Fruit fly (Drosophila melanogaster) whole organism, embryonic: ENCODE data around the gene Sf3b3.

Source experiments
- Adf1 ChIP-seq: fragments of 200-800 bp; sonication (Bioruptor generic); IDR thresholded peaks from 2 replicates; pipeline ENCODE4 v1.3.6; 2022; ENCODE audit warnings: missing biosample characterization, missing genetic modification characterization
- Asciz ChIP-seq: fragments of 200-800 bp; sonication (Bioruptor generic); optimal IDR thresholded peaks from 2 replicates; lab custom pipeline; 2017; ENCODE audit warnings: missing biosample characterization, mild to moderate bottlenecking, missing genetic modification characterization, missing genetic modification reagents
- BEAF-32 ChIP-seq: fragments of 200-800 bp; sonication (Bioruptor generic); optimal IDR thresholded peaks from 3 replicates; lab custom pipeline; 2017; ENCODE audit warnings: missing biosample characterization, missing genetic modification characterization, mild to moderate bottlenecking, moderate library complexity, missing genetic modification reagents
- C15 ChIP-seq: fragments of 200-800 bp; sonication (Bioruptor generic); IDR thresholded peaks from 3 replicates; pipeline ENCODE4 v1.3.6; 2022; ENCODE audit warnings: missing biosample characterization, missing genetic modification characterization
- CG10209 ChIP-seq: fragments of 200-800 bp; sonication (Bioruptor generic); optimal IDR thresholded peaks from 3 replicates; lab custom pipeline; 2017; ENCODE audit warnings: missing biosample characterization, mild to moderate bottlenecking, missing genetic modification characterization, missing genetic modification reagents
- CG10274 ChIP-seq: fragments of 200-800 bp; sonication (Bioruptor generic); optimal IDR thresholded peaks from 3 replicates; lab custom pipeline; 2017; ENCODE audit warnings: missing biosample characterization, mild to moderate bottlenecking, missing genetic modification characterization
- CG10321 ChIP-seq: fragments of 200-800 bp; sonication (Bioruptor generic); IDR thresholded peaks from 2 replicates; pipeline ENCODE4 v1.3.6; 2022; ENCODE audit warnings: missing biosample characterization, missing genetic modification characterization
- CG12236 ChIP-seq: fragments of 200-800 bp; sonication (Bioruptor generic); optimal IDR thresholded peaks from 2 replicates; lab custom pipeline; 2016; ENCODE audit warnings: missing biosample characterization, missing genetic modification characterization
- CG13287 ChIP-seq: fragments of 200-800 bp; sonication (Bioruptor generic); IDR thresholded peaks from 2 replicates; pipeline ENCODE4 v1.3.6; 2022; ENCODE audit warnings: missing biosample characterization, missing genetic modification characterization; ENCODE audit not compliant: partially characterized antibody
- CG15011 ChIP-seq: fragments of 200-800 bp; sonication (Bioruptor generic); optimal IDR thresholded peaks from 3 replicates; lab custom pipeline; 2018; ENCODE audit warnings: missing biosample characterization, mild to moderate bottlenecking, missing genetic modification characterization
- CG1603 ChIP-seq: fragments of 200-800 bp; sonication (Bioruptor generic); optimal IDR thresholded peaks from 2 replicates; lab custom pipeline; 2019; ENCODE audit warnings: missing biosample characterization, mild to moderate bottlenecking, missing genetic modification characterization, moderate library complexity
- CG17328 ChIP-seq: fragments of 200-800 bp; sonication (Bioruptor generic); IDR thresholded peaks from 2 replicates; pipeline ENCODE4 v1.3.6; 2022; ENCODE audit warnings: missing biosample characterization, missing genetic modification characterization
- CG3281 ChIP-seq: fragments of 200-800 bp; sonication (Bioruptor generic); optimal IDR thresholded peaks from 3 replicates; lab custom pipeline; 2017; ENCODE audit warnings: missing biosample characterization, mild to moderate bottlenecking, missing genetic modification characterization
- CG34224 ChIP-seq: fragments of 200-800 bp; sonication (Bioruptor generic); IDR thresholded peaks from 3 replicates; pipeline ENCODE4 v1.3.6; 2022; ENCODE audit warnings: missing biosample characterization, missing genetic modification characterization; ENCODE audit not compliant: partially characterized antibody
- CG5180 ChIP-seq: fragments of 200-800 bp; sonication (Bioruptor generic); optimal IDR thresholded peaks from 3 replicates; lab custom pipeline; 2017; ENCODE audit warnings: missing biosample characterization, missing genetic modification characterization, mild to moderate bottlenecking, moderate library complexity, missing genetic modification reagents
- CG6654 ChIP-seq: fragments of 200-800 bp; sonication (Bioruptor generic); optimal IDR thresholded peaks from 2 replicates; lab custom pipeline; 2017; ENCODE audit warnings: missing biosample characterization, mild to moderate bottlenecking, missing genetic modification characterization
- CG6765 ChIP-seq: fragments of 200-800 bp; sonication (Bioruptor generic); optimal IDR thresholded peaks from 3 replicates; lab custom pipeline; 2017; ENCODE audit warnings: missing biosample characterization, mild to moderate bottlenecking, missing genetic modification characterization
- CG7963 ChIP-seq: fragments of 200-800 bp; sonication (Bioruptor generic); IDR thresholded peaks from 3 replicates; pipeline ENCODE4 v1.3.6; 2022; ENCODE audit warnings: missing biosample characterization, missing genetic modification characterization; ENCODE audit not compliant: partially characterized antibody
- CG7987 ChIP-seq: fragments of 200-800 bp; sonication (Bioruptor generic); optimal IDR thresholded peaks from 2 replicates; lab custom pipeline; 2018; ENCODE audit warnings: missing biosample characterization, mild to moderate bottlenecking, missing genetic modification characterization, moderate library complexity
- CG8765 ChIP-seq: fragments of 200-800 bp; sonication (Bioruptor generic); IDR thresholded peaks from 2 replicates; pipeline ENCODE4 v1.3.6; 2022; ENCODE audit warnings: missing biosample characterization, missing genetic modification characterization
- CG9215 ChIP-seq: fragments of 200-800 bp; sonication (Bioruptor generic); IDR thresholded peaks from 2 replicates; pipeline ENCODE4 v1.3.6; 2022; ENCODE audit warnings: missing biosample characterization, missing genetic modification characterization
- CG9609 ChIP-seq: fragments of 200-800 bp; sonication (Bioruptor generic); optimal IDR thresholded peaks from 3 replicates; lab custom pipeline; 2016; ENCODE audit warnings: missing biosample characterization, missing genetic modification characterization
- CG9932 ChIP-seq: fragments of 200-800 bp; sonication (Bioruptor generic); IDR thresholded peaks from 2 replicates; pipeline ENCODE4 v1.3.6; 2022; ENCODE audit warnings: missing biosample characterization, missing genetic modification characterization
- CHES-1-like ChIP-seq: fragments of 200-800 bp; sonication (Bioruptor generic); optimal IDR thresholded peaks from 2 replicates; lab custom pipeline; 2016; ENCODE audit warnings: missing biosample characterization, missing genetic modification characterization
- E2f2 ChIP-seq: fragments of 200-800 bp; sonication (Bioruptor generic); IDR thresholded peaks from 2 replicates; pipeline ENCODE4 v1.3.6; 2022; ENCODE audit warnings: missing biosample characterization, missing genetic modification characterization
- HLH4C ChIP-seq: fragments of 200-800 bp; sonication (Bioruptor generic); IDR thresholded peaks from 3 replicates; pipeline ENCODE4 v1.3.6; 2022; ENCODE audit warnings: missing biosample characterization, missing genetic modification characterization; ENCODE audit not compliant: partially characterized antibody
- Hand ChIP-seq: fragments of 200-800 bp; sonication (Bioruptor generic); optimal IDR thresholded peaks from 2 replicates; lab custom pipeline; 2017; ENCODE audit warnings: mild to moderate bottlenecking, missing biosample characterization, missing genetic modification reagents, missing genetic modification characterization
- Hr39 ChIP-seq: fragments of >200 bp; optimal IDR thresholded peaks from 2 replicates; lab custom pipeline; 2017
- MESR4 ChIP-seq: fragments of 200-800 bp; sonication (Bioruptor generic); optimal IDR thresholded peaks from 2 replicates; lab custom pipeline; 2018; ENCODE audit warnings: missing biosample characterization, mild to moderate bottlenecking, missing genetic modification characterization, moderate library complexity
- Meics ChIP-seq: fragments of 200-800 bp; sonication (Bioruptor generic); optimal IDR thresholded peaks from 2 replicates; lab custom pipeline; 2017; ENCODE audit warnings: missing biosample characterization, mild to moderate bottlenecking, missing genetic modification characterization
- Opbp ChIP-seq: fragments of 200-800 bp; sonication (Bioruptor generic); IDR thresholded peaks from 3 replicates; pipeline ENCODE4 v1.3.6; 2022; ENCODE audit warnings: missing biosample characterization, missing genetic modification characterization; ENCODE audit not compliant: partially characterized antibody
- Six4 ChIP-seq: fragments of 200-800 bp; sonication (Bioruptor generic); optimal IDR thresholded peaks from 2 replicates; lab custom pipeline; 2016; ENCODE audit warnings: missing biosample characterization, missing genetic modification characterization
- Tbp ChIP-seq: fragments of >200 bp; optimal IDR thresholded peaks from 2 replicates; lab custom pipeline; 2018; ENCODE audit warnings: missing biosample characterization, missing genetic modification characterization
- Xrp1 ChIP-seq: fragments of 200-800 bp; sonication (Bioruptor generic); IDR thresholded peaks from 2 replicates; pipeline ENCODE4 v1.3.6; 2022; ENCODE audit warnings: missing biosample characterization, missing genetic modification characterization
- chinmo ChIP-seq: fragments of 200-800 bp; sonication (Bioruptor generic); IDR thresholded peaks from 4 replicates; pipeline ENCODE4 v1.3.6; 2022; ENCODE audit warnings: missing biosample characterization, missing genetic modification characterization; ENCODE audit not compliant: partially characterized antibody
- dmrt11E ChIP-seq: fragments of 200-800 bp; sonication (Bioruptor generic); optimal IDR thresholded peaks from 3 replicates; lab custom pipeline; 2018; ENCODE audit warnings: missing biosample characterization, mild to moderate bottlenecking, missing genetic modification characterization, moderate library complexity
- dmrt99B ChIP-seq: fragments of 200-800 bp; sonication (Bioruptor generic); optimal IDR thresholded peaks from 2 replicates; lab custom pipeline; 2018; ENCODE audit warnings: missing biosample characterization, mild to moderate bottlenecking, missing genetic modification characterization, moderate library complexity
- gcm2 ChIP-seq: fragments of 200-800 bp; sonication (Bioruptor generic); optimal IDR thresholded peaks from 2 replicates; lab custom pipeline; 2016; ENCODE audit warnings: missing biosample characterization, missing genetic modification characterization
- gem ChIP-seq: fragments of 200-800 bp; sonication (Bioruptor generic); optimal IDR thresholded peaks from 2 replicates; lab custom pipeline; 2019; ENCODE audit warnings: missing biosample characterization, mild to moderate bottlenecking, missing genetic modification characterization, moderate library complexity
- hbn ChIP-seq: fragments of 200-800 bp; sonication (Bioruptor generic); IDR thresholded peaks from 2 replicates; pipeline ENCODE4 v1.3.6; 2022; ENCODE audit warnings: missing biosample characterization, missing genetic modification characterization; ENCODE audit not compliant: partially characterized antibody
- inv ChIP-seq: fragments of 200-800 bp; sonication (Bioruptor generic); IDR thresholded peaks from 2 replicates; pipeline ENCODE4 v1.3.6; 2022; ENCODE audit warnings: missing biosample characterization, missing genetic modification characterization; ENCODE audit not compliant: partially characterized antibody
- oc ChIP-seq: fragments of 200-800 bp; sonication (Bioruptor generic); optimal IDR thresholded peaks from 2 replicates; lab custom pipeline; 2018; ENCODE audit warnings: missing biosample characterization, mild to moderate bottlenecking, missing genetic modification characterization, moderate library complexity
- slbo ChIP-seq: fragments of 200-800 bp; sonication (Bioruptor generic); IDR thresholded peaks from 2 replicates; pipeline ENCODE4 v1.3.6; 2022; ENCODE audit warnings: missing biosample characterization, missing genetic modification characterization
- sna ChIP-seq: fragments of 200-800 bp; sonication (Bioruptor generic); IDR thresholded peaks from 2 replicates; pipeline ENCODE4 v1.3.6; 2022; ENCODE audit warnings: missing biosample characterization, missing genetic modification characterization; ENCODE audit not compliant: partially characterized antibody
- stwl ChIP-seq: fragments of 200-800 bp; sonication (Bioruptor generic); optimal IDR thresholded peaks from 3 replicates; lab custom pipeline; 2018; ENCODE audit warnings: missing biosample characterization, mild to moderate bottlenecking, missing genetic modification characterization, moderate library complexity
- twi ChIP-seq: fragments of 200-800 bp; optimal IDR thresholded peaks from 2 replicates; lab custom pipeline; 2019; ENCODE audit warnings: missing biosample characterization, mild to moderate bottlenecking, missing genetic modification characterization, moderate library complexity
- yki ChIP-seq: fragments of >200 bp; optimal IDR thresholded peaks from 3 replicates; lab custom pipeline; 2018
- zfh1 ChIP-seq: fragments of 200-800 bp; sonication (Bioruptor generic); IDR thresholded peaks from 3 replicates; pipeline ENCODE4 v1.3.6; 2022; ENCODE audit warnings: missing biosample characterization, missing genetic modification characterization

Sf3b3 gene

dm6 chr3L:835455-836034, 2.4 kb upstream of the Sf3b3 start, which contains the start of gene CG42554 (continued):
- TF ChIP-seq Asciz (GFP tag; lab: Kevin White, UChicago), result no peak
- TF ChIP-seq CG8765 (GFP tag; lab: Robert Waterston, UW), result no peak
- no peak for TF ChIP-seq CHES-1-like
- TF ChIP-seq twi (tag; lab: Kevin White, UChicago), result peak; percentile 10
- no peak for TF ChIP-seq dmrt11E (tag; lab: Kevin White, UChicago)
- TF ChIP-seq Tbp, result no peak
- peak; percentile 56; the same call in 1 of the 3 replicates for TF ChIP-seq Opbp (GFP tag; lab: Robert Waterston, UW)
- TF ChIP-seq chinmo, result no peak

- no peak for TF ChIP-seq CG9609 (GFP tag; lab: Kevin White, UChicago)
- no peak for TF ChIP-seq CG12236 (GFP tag; lab: Kevin White, UChicago)
- TF ChIP-seq dmrt99B (tag; lab: Kevin White, UChicago), result no peak
- no peak for TF ChIP-seq gcm2
- peak; percentile 9; the same call in 1 of the 2 replicates for TF ChIP-seq CG9932 (GFP tag; lab: Robert Waterston, UW)
- no peak for TF ChIP-seq CG10274 (GFP tag; lab: Kevin White, UChicago)
- TF ChIP-seq CG1603 (tag; lab: Kevin White, UChicago), result peak; percentile 23
- no peak; the same call in 1 of the 2 replicates for TF ChIP-seq inv
- TF ChIP-seq CG10321 (GFP tag; lab: Robert Waterston, UW), result no peak
- no peak for TF ChIP-seq Six4 (GFP tag; lab: Kevin White, UChicago)
- TF ChIP-seq Hr39 (lab: Kevin White, UChicago), result no peak
- TF ChIP-seq C15, result no peak
- no peak for TF ChIP-seq CG10209
- no peak for TF ChIP-seq CG5180 (GFP tag; lab: Kevin White, UChicago)
- TF ChIP-seq Hand (GFP tag; lab: Kevin White, UChicago), result no peak
- no peak for TF ChIP-seq Meics (GFP tag; lab: Kevin White, UChicago)
- no peak for TF ChIP-seq CG6654 (GFP tag; lab: Kevin White, UChicago)
- TF ChIP-seq BEAF-32, result peak; percentile 49
- no peak for TF ChIP-seq CG15011 (GFP tag; lab: Kevin White, UChicago)
- TF ChIP-seq CG6765, result no peak
- peak; percentile 7 for TF ChIP-seq stwl (tag; lab: Kevin White, UChicago)
- no peak for TF ChIP-seq yki (lab: Kevin White, UChicago)
- no peak for TF ChIP-seq E2f2 (GFP tag; lab: Robert Waterston, UW)
- peak; percentile 47 for TF ChIP-seq CG13287
- no peak for TF ChIP-seq Xrp1 (GFP tag; lab: Robert Waterston, UW)
- no peak for TF ChIP-seq oc (tag; lab: Kevin White, UChicago)
- TF ChIP-seq slbo, result peak; percentile 49; the same call in 1 of the 2 replicates
- TF ChIP-seq CG9215 (GFP tag; lab: Robert Waterston, UW), result peak; percentile 99
- TF ChIP-seq sna, result peak; percentile 28; the same call in 1 of the 2 replicates
- peak; percentile 37; the same call in 2 of the 3 replicates for TF ChIP-seq HLH4C (GFP tag; lab: Robert Waterston, UW)
- no peak for TF ChIP-seq Adf1 (GFP tag; lab: Robert Waterston, UW)
- TF ChIP-seq gem (tag; lab: Kevin White, UChicago), result no peak
- TF ChIP-seq CG3281 (GFP tag; lab: Kevin White, UChicago), result no peak
- TF ChIP-seq hbn (GFP tag; lab: Robert Waterston, UW), result peak; percentile 44
- TF ChIP-seq MESR4, result peak; percentile 60
- peak; percentile 19; the same call in 2 of the 3 replicates for TF ChIP-seq CG34224 (GFP tag; lab: Robert Waterston, UW)
- no peak for TF ChIP-seq CG17328
- no peak for TF ChIP-seq zfh1
- no peak for TF ChIP-seq CG7987
- TF ChIP-seq CG7963 (GFP tag; lab: Robert Waterston, UW), result peak; percentile 28; the same call in 1 of the 3 replicates
Observed at dm6 chr3L:833878-834277, 693 bp upstream of the Sf3b3 start, which contains the start of gene CG42553. Gene CG42553, plus strand, starts transcription at chr3L:834093.
